Fruit fly (Drosophila melanogaster): ENCODE data around the gene CG4161.

The CG4161 gene

dm6 chr2L:15478159-15478591, 45.1 kb downstream of the CG4161 start, which contains the start of gene sna:
sna (minus strand) TSS chr2L:15478260.
- TF ChIP-seq CG4328 (GFP tag; optimal IDR thresholded peaks at IDR 0.05): no peak
- no peak for TF ChIP-seq en (GFP tag; optimal IDR thresholded peaks at IDR 0.05)
- TF ChIP-seq org-1 (GFP tag; optimal IDR thresholded peaks at IDR 0.05): no peak
- no peak for TF ChIP-seq Ets65A (GFP tag)
- TF ChIP-seq Doc3 (GFP tag; IDR thresholded peaks at IDR 0.05; ENCODE audit: partially characterized antibody): no peak
- TF ChIP-seq Deaf1 (tag; optimal IDR thresholded peaks at IDR 0.05): peak; percentile 6
- TF ChIP-seq CG9876 (GFP tag; optimal IDR thresholded peaks at IDR 0.05): no peak
- peak; percentile 16 for TF ChIP-seq Nf-YB (GFP tag; optimal IDR thresholded peaks at IDR 0.05)
- no peak for TF ChIP-seq CG17359 (tag; optimal IDR thresholded peaks at IDR 0.05)
- TF ChIP-seq grau (tag; optimal IDR thresholded peaks at IDR 0.05): no peak
- TF ChIP-seq CG11723 (GFP tag; optimal IDR thresholded peaks at IDR 0.05): no peak
- no peak for TF ChIP-seq Oaz (GFP tag; IDR thresholded peaks at IDR 0.05)
- no peak for TF ChIP-seq ATbp (GFP tag; optimal IDR thresholded peaks at IDR 0.05)
- TF ChIP-seq gcm2 (GFP tag; optimal IDR thresholded peaks at IDR 0.05): no peak
- no peak for TF ChIP-seq CG13296 (GFP tag; optimal IDR thresholded peaks at IDR 0.05)
- no peak for TF ChIP-seq tio (GFP tag; optimal IDR thresholded peaks at IDR 0.05)
- TF ChIP-seq CG34376 (GFP tag; optimal IDR thresholded peaks at IDR 0.05): no peak
- no peak for TF ChIP-seq Elba2 (GFP tag; optimal IDR thresholded peaks at IDR 0.05)
- TF ChIP-seq MTF-1 (GFP tag; optimal IDR thresholded peaks at IDR 0.05; ENCODE audit: borderline replicate concordance): no peak
- no peak for TF ChIP-seq tup (GFP tag; optimal IDR thresholded peaks at IDR 0.05)
- no peak for TF ChIP-seq repo (GFP tag; optimal IDR thresholded peaks at IDR 0.05)
- no peak for TF ChIP-seq knrl (GFP tag; IDR thresholded peaks at IDR 0.05; ENCODE audit: partially characterized antibody)
- TF ChIP-seq YL-1 (GFP tag; optimal IDR thresholded peaks at IDR 0.05): no peak
- no peak for TF ChIP-seq HLH4C (GFP tag; IDR thresholded peaks at IDR 0.05; ENCODE audit: partially characterized antibody)
- no peak for TF ChIP-seq Six4 (GFP tag; optimal IDR thresholded peaks at IDR 0.05)
- TF ChIP-seq Hey (tag; optimal IDR thresholded peaks at IDR 0.05): peak; percentile 52
- TF ChIP-seq CG6791 (GFP tag; IDR thresholded peaks at IDR 0.05; ENCODE audit: partially characterized antibody): no peak
- no peak for TF ChIP-seq hth (optimal IDR thresholded peaks at IDR 0.05)
- TF ChIP-seq tin (GFP tag; optimal IDR thresholded peaks at IDR 0.05): no peak
- TF ChIP-seq CG16813 (GFP tag; IDR thresholded peaks at IDR 0.05; ENCODE audit: partially characterized antibody): no peak
- no peak for TF ChIP-seq CG13775 (GFP tag; optimal IDR thresholded peaks at IDR 0.05)
- TF ChIP-seq CG9609 (GFP tag; optimal IDR thresholded peaks at IDR 0.05): no peak
- TF ChIP-seq rib (GFP tag; IDR thresholded peaks at IDR 0.05): no peak
- TF ChIP-seq CG11456 (GFP tag; IDR thresholded peaks at IDR 0.05): no peak
- no peak for TF ChIP-seq bab2 (GFP tag; optimal IDR thresholded peaks at IDR 0.05)
- TF ChIP-seq grn (GFP tag; optimal IDR thresholded peaks at IDR 0.05): no peak
- TF ChIP-seq CG17829 (tag; optimal IDR thresholded peaks at IDR 0.05): peak; percentile 18
- TF ChIP-seq CG31365 (tag; optimal IDR thresholded peaks at IDR 0.05): no peak
- peak; percentile 80 for TF ChIP-seq crol (GFP tag; IDR thresholded peaks at IDR 0.05)
- TF ChIP-seq nerfin-1 (tag; optimal IDR thresholded peaks at IDR 0.05): peak; percentile 39
- peak; percentile 68; the same call in 1 of the 2 replicates for TF ChIP-seq Adf1 (GFP tag; IDR thresholded peaks at IDR 0.05)
- TF ChIP-seq Dek (tag; optimal IDR thresholded peaks at IDR 0.05): no peak
- 0 out of 3 replicates have a peak, but pooled peaks have one; percentile 50 for TF ChIP-seq zfh1 (GFP tag; IDR thresholded peaks at IDR 0.05)
- no peak for TF ChIP-seq CG13894 (tag; optimal IDR thresholded peaks at IDR 0.05)
- TF ChIP-seq wdn (GFP tag; IDR thresholded peaks at IDR 0.05): no peak
- TF ChIP-seq CG14710 (tag; optimal IDR thresholded peaks at IDR 0.05): no peak
- no peak for TF ChIP-seq CG10654 (GFP tag; optimal IDR thresholded peaks at IDR 0.05)
- no peak for TF ChIP-seq BEAF-32 (GFP tag; optimal IDR thresholded peaks at IDR 0.05)
- TF ChIP-seq CG12155 (GFP tag; optimal IDR thresholded peaks at IDR 0.05): no peak
- no peak for TF ChIP-seq CG18011 (GFP tag; optimal IDR thresholded peaks at IDR 0.05)
- TF ChIP-seq CG13287 (GFP tag; IDR thresholded peaks at IDR 0.05; ENCODE audit: partially characterized antibody): no peak
